Fruit fly (Drosophila melanogaster): ENCODE measurements around the gene RpS5b.

The RpS5b gene

dm6 chr3R:14901408-14902352 is at the start of gene RpS5b:
Gene RpS5b (minus strand): TSS chr3R:14901563.
- TF ChIP-seq CTCF (optimal IDR thresholded peaks at IDR 0.05) (no peak), CG8478 (optimal IDR thresholded peaks at IDR 0.05) (no peak)

- TF ChIP-seq CTCF (optimal IDR thresholded peaks at IDR 0.05): no peak
- TF ChIP-seq CG8478 (optimal IDR thresholded peaks at IDR 0.05): no peak
Measured at dm6 chr3R:14917927-14918829, 16.8 kb upstream of the RpS5b start, which contains the start of gene Sdr. Gene Sdr (plus strand): TSS chr3R:14918628.

dm6 chr3R:14912449-14912987 is 11.2 kb upstream of the RpS5b start:
- no peak for TF ChIP-seq CTCF (optimal IDR thresholded peaks at IDR 0.05)
- no peak for TF ChIP-seq CG8478 (optimal IDR thresholded peaks at IDR 0.05)

dm6 chr3R:14903837-14904431 is 2.6 kb upstream of the RpS5b start, which contains the start of gene VhaPPA1-1:
Gene VhaPPA1-1 (minus strand): TSS chr3R:14904061.
- TF ChIP-seq CTCF (optimal IDR thresholded peaks at IDR 0.05) (peak; percentile 7 to 15), CG8478 (optimal IDR thresholded peaks at IDR 0.05) (no peak)

- TF ChIP-seq CG8478 (optimal IDR thresholded peaks at IDR 0.05) (no peak), CTCF (optimal IDR thresholded peaks at IDR 0.05) (no peak)
Measured at dm6 chr3R:14900177-14900576, 1.2 kb downstream of the RpS5b start, which contains the start of gene VhaPPA1-2. Gene VhaPPA1-2 (minus strand): TSS chr3R:14900277.

- no peak for TF ChIP-seq CTCF (optimal IDR thresholded peaks at IDR 0.05)
- no peak for TF ChIP-seq CG8478 (optimal IDR thresholded peaks at IDR 0.05)
Measured at dm6 chr3R:14898280-14898756, 3.0 kb downstream of the RpS5b start, which contains the start of the genes Nup93-2 and CG3817. Gene Nup93-2 (minus strand): TSS chr3R:14898372. Gene CG3817 (plus strand): TSS chr3R:14898739.

dm6 chr3R:14894783-14894883 is 6.7 kb downstream of the RpS5b start, which contains the start of gene CG14860:
Gene CG14860 (plus strand): TSS chr3R:14894784.
- no peak for TF ChIP-seq CTCF (optimal IDR thresholded peaks at IDR 0.05)
- TF ChIP-seq CG8478 (optimal IDR thresholded peaks at IDR 0.05): no peak

- TF ChIP-seq CG8478 (optimal IDR thresholded peaks at IDR 0.05): no peak
- TF ChIP-seq CTCF (optimal IDR thresholded peaks at IDR 0.05): peak; percentile 5 to 50
Measured at dm6 chr3R:14893791-14894782, 7.3 kb downstream of the RpS5b start, which contains the start of gene Dph2. Gene Dph2 (minus strand): TSS chr3R:14893954.

- TF ChIP-seq CTCF (optimal IDR thresholded peaks at IDR 0.05) (no peak), CG8478 (optimal IDR thresholded peaks at IDR 0.05) (no peak)
Measured at dm6 chr3R:14890064-14890709, 11.2 kb downstream of the RpS5b start, which contains the start of the genes CycC and UQCR-C1. Gene CycC (minus strand): TSS chr3R:14890205. Gene UQCR-C1 (plus strand): TSS chr3R:14890231.

dm6 chr3R:14886011-14886534 is 15.3 kb downstream of the RpS5b start, which contains the start of the genes Rrp6, CG33331 and CG33332:
Gene Rrp6 (minus strand): TSS chr3R:14886246.
Gene CG33331 (plus strand): TSS chr3R:14886456.
Gene CG33332 (plus strand): TSS chr3R:14886456.
- no peak for TF ChIP-seq CG8478 (optimal IDR thresholded peaks at IDR 0.05)
- TF ChIP-seq CTCF (optimal IDR thresholded peaks at IDR 0.05): no peak

dm6 chr3R:14880861-14881260 is 20.5 kb downstream of the RpS5b start:
- TF ChIP-seq CTCF (optimal IDR thresholded peaks at IDR 0.05) (no peak), CG8478 (optimal IDR thresholded peaks at IDR 0.05) (no peak)

dm6 chr3R:14879207-14879863 is 22.0 kb downstream of the RpS5b start, which contains the start of gene CG3631:
Gene CG3631 (plus strand): TSS chr3R:14879457.
- TF ChIP-seq CTCF (optimal IDR thresholded peaks at IDR 0.05) (no peak), CG8478 (optimal IDR thresholded peaks at IDR 0.05) (no peak)

Data from S2 (cell line).